Fruit fly (Drosophila melanogaster): Measurements from ENCODE around the gene wntD.
A peak's percentile ranks its signal among the peaks of the same experiment; 100 is the strongest.

Gene wntD

dm6 chr3R:13270648-13271047 lies 22.4 kb downstream of the wntD start (continued):
- TF ChIP-seq ap (GFP tag; IDR thresholded peaks at IDR 0.05), result no peak
- TF ChIP-seq sr (GFP tag; IDR thresholded peaks at IDR 0.05), result no peak
- no peak for TF ChIP-seq Fer3 (tag; optimal IDR thresholded peaks at IDR 0.05)
- no peak for TF ChIP-seq emc (GFP tag; optimal IDR thresholded peaks at IDR 0.05)
- no peak for TF ChIP-seq Ssrp (tag; optimal IDR thresholded peaks at IDR 0.05)

- TF ChIP-seq CG16779 (GFP tag; IDR thresholded peaks at IDR 0.05) (no peak), CG10267 (tag; optimal IDR thresholded peaks at IDR 0.05) (peak; percentile 61), CG1233 (GFP tag; optimal IDR thresholded peaks at IDR 0.05) (no peak), CG12155 (GFP tag; optimal IDR thresholded peaks at IDR 0.05) (peak; percentile 14), CG6765 (GFP tag; optimal IDR thresholded peaks at IDR 0.05) (no peak), Ravus (GFP tag; IDR thresholded peaks at IDR 0.05) (peak; percentile 22; the same call in 1 of the 2 replicates), Fer1 (GFP tag; optimal IDR thresholded peaks at IDR 0.05) (peak; percentile 48), hkb (optimal IDR thresholded peaks at IDR 0.05) (peak; percentile 71), hkb (GFP tag; IDR thresholded peaks at IDR 0.05) (no peak), Myb (GFP tag; optimal IDR thresholded peaks at IDR 0.05) (peak; percentile 65), schlank (tag; optimal IDR thresholded peaks at IDR 0.05) (no peak), insv (GFP tag; optimal IDR thresholded peaks at IDR 0.05) (peak in 1 of 2 experiments; percentile 26), gfzf (GFP tag; optimal IDR thresholded peaks at IDR 0.05) (peak; percentile 91), CG14667 (GFP tag; IDR thresholded peaks at IDR 0.05) (peak; percentile 41; the same call in 1 of the 2 replicates), Doc3 (GFP tag; IDR thresholded peaks at IDR 0.05; ENCODE audit: partially characterized antibody) (no peak), CG10462 (GFP tag; optimal IDR thresholded peaks at IDR 0.05) (no peak), CG15696 (tag; optimal IDR thresholded peaks at IDR 0.05) (peak; percentile 32), caup (GFP tag; optimal IDR thresholded peaks at IDR 0.05; ENCODE audit: severe bottlenecking) (no peak), CG2199 (GFP tag; IDR thresholded peaks at IDR 0.05) (no peak), dysf (GFP tag; IDR thresholded peaks at IDR 0.05) (peak; percentile 25; the same call in 1 of the 3 replicates), bab2 (GFP tag; optimal IDR thresholded peaks at IDR 0.05) (peak; percentile 44), otp (GFP tag; IDR thresholded peaks at IDR 0.05) (no peak), CG1792 (GFP tag; optimal IDR thresholded peaks at IDR 0.05) (peak; percentile 19), CG4820 (GFP tag; optimal IDR thresholded peaks at IDR 0.05) (peak; percentile 33), zen (tag; optimal IDR thresholded peaks at IDR 0.05) (peak; percentile 48), CG10565 (GFP tag; optimal IDR thresholded peaks at IDR 0.05) (no peak), HLHmδ (GFP tag; optimal IDR thresholded peaks at IDR 0.05) (no peak), Hsf (GFP tag; optimal IDR thresholded peaks at IDR 0.05) (peak; percentile 64), Dll (GFP tag; IDR thresholded peaks at IDR 0.05; ENCODE audit: partially characterized antibody) (no peak), CG10979 (tag; optimal IDR thresholded peaks at IDR 0.05) (peak; percentile 14), vnd (GFP tag; IDR thresholded peaks at IDR 0.05; ENCODE audit: partially characterized antibody) (no peak), run (tag; optimal IDR thresholded peaks at IDR 0.05) (no peak), CG14050 (GFP tag; IDR thresholded peaks at IDR 0.05) (0 out of 3 replicates have a peak, but pooled peaks have one; percentile 12), CG10209 (GFP tag; optimal IDR thresholded peaks at IDR 0.05) (peak; percentile 55), CG2875 (GFP tag; optimal IDR thresholded peaks at IDR 0.05) (no peak), Bgb (GFP tag; IDR thresholded peaks at IDR 0.05; ENCODE audit: partially characterized antibody) (no peak), Hand (GFP tag; optimal IDR thresholded peaks at IDR 0.05) (no peak), zfh1 (GFP tag; IDR thresholded peaks at IDR 0.05) (no peak), CG9797 (GFP tag; optimal IDR thresholded peaks at IDR 0.05) (peak; percentile 92), CG18619 (GFP tag; optimal IDR thresholded peaks at IDR 0.05) (peak; percentile 5), CG7745 (tag; optimal IDR thresholded peaks at IDR 0.05) (no peak), CG8944 (GFP tag; optimal IDR thresholded peaks at IDR 0.05) (no peak), CG2120 (GFP tag; optimal IDR thresholded peaks at IDR 0.05) (peak; percentile 70)
Observed at dm6 chr3R:13264061-13264661, 28.8 kb downstream of the wntD start, which contains the start of gene Ravus. Ravus (minus strand) TSS chr3R:13264061.
